Worm (Caenorhabditis elegans): ENCODE results near the gene pqn-75.

pqn-75 gene

ce11 chrIV:4072027-4072426, at the start of gene pqn-75:
Gene pqn-75, plus strand, starts transcription at chrIV:4072327.
- TF ChIP-seq hmg-1.2 (GFP tag; IDR thresholded peaks at IDR 0.05) (no peak), F55B11.4 (tag; optimal IDR thresholded peaks at IDR 0.05; ENCODE audit: borderline replicate concordance, insufficient read depth) (no peak), hmg-20 (GFP tag; IDR thresholded peaks at IDR 0.05) (no peak), bed-1 (GFP tag; IDR thresholded peaks at IDR 0.05) (no peak), attf-3 (GFP tag; conservative IDR thresholded peaks at IDR 0.05) (no peak), tlf-1 (GFP tag; optimal IDR thresholded peaks at IDR 0.05) (no peak), hlh-26 (GFP tag; conservative IDR thresholded peaks at IDR 0.05) (no peak), akir-1 (GFP tag; optimal IDR thresholded peaks at IDR 0.05) (no peak), sea-2 (GFP tag; IDR thresholded peaks at IDR 0.05) (no peak), Y56A3A.18 (GFP tag; IDR thresholded peaks at IDR 0.05) (no peak), B0336.3 (GFP tag; IDR thresholded peaks at IDR 0.05) (no peak), die-1 (tag; optimal IDR thresholded peaks at IDR 0.05) (no peak), hlh-12 (tag; optimal IDR thresholded peaks at IDR 0.05) (no peak), lag-1 (GFP tag; IDR thresholded peaks at IDR 0.05) (no peak), T07F8.4 (tag; optimal IDR thresholded peaks at IDR 0.05) (no peak), B0261.1 (tag; optimal IDR thresholded peaks at IDR 0.05) (no peak), tbp1 (GFP tag; optimal IDR thresholded peaks at IDR 0.05) (no peak), ZK185.1 (tag; optimal IDR thresholded peaks at IDR 0.05; ENCODE audit: poor library complexity, severe bottlenecking) (no peak)

- peak; percentile 32 for TF ChIP-seq F22D6.2 (tag; optimal IDR thresholded peaks at IDR 0.05)
- TF ChIP-seq K11D2.4 (GFP tag; IDR thresholded peaks at IDR 0.05), result peak; percentile 92
- TF ChIP-seq ceh-27 (GFP tag; optimal IDR thresholded peaks at IDR 0.05), result peak; percentile 65
- no peak for TF ChIP-seq Y53G8AR.9 (GFP tag; conservative IDR thresholded peaks at IDR 0.05)
- TF ChIP-seq nhr-27 (tag; optimal IDR thresholded peaks at IDR 0.05), result no peak
- peak; percentile 65 for TF ChIP-seq ztf-26 (tag; optimal IDR thresholded peaks at IDR 0.05)
- no peak for TF ChIP-seq let-526 (GFP tag; IDR thresholded peaks at IDR 0.05)
- TF ChIP-seq snpc-3.4 (tag; optimal IDR thresholded peaks at IDR 0.05), result no peak
- TF ChIP-seq somi-1 (GFP tag; optimal IDR thresholded peaks at IDR 0.05), result peak; percentile 87
- peak; percentile 6 for TF ChIP-seq F52B5.7 (tag; optimal IDR thresholded peaks at IDR 0.05)
- no peak for TF ChIP-seq F57A8.1 (GFP tag; optimal IDR thresholded peaks at IDR 0.05)
- TF ChIP-seq mes-4 (tag; optimal IDR thresholded peaks at IDR 0.05), result no peak
- no peak for TF ChIP-seq Y79H2A.3 (GFP tag; conservative IDR thresholded peaks at IDR 0.05)
- peak; percentile 40 for TF ChIP-seq tbp1 (GFP tag; optimal IDR thresholded peaks at IDR 0.05)
- peak; percentile 46 for TF ChIP-seq mcd-1 (GFP tag; IDR thresholded peaks at IDR 0.05)
- TF ChIP-seq cebp-1 (GFP tag; IDR thresholded peaks at IDR 0.05), result no peak
- TF ChIP-seq cebp-1 (tag; optimal IDR thresholded peaks at IDR 0.05), result peak; percentile 79
- TF ChIP-seq Y53F4B.3 (GFP tag; IDR thresholded peaks at IDR 0.05), result no peak
- peak; percentile 95 for TF ChIP-seq zfh-2 (GFP tag; conservative IDR thresholded peaks at IDR 0.05)
- peak; percentile 33 for TF ChIP-seq lin-54 (GFP tag; optimal IDR thresholded peaks at IDR 0.05)
- TF ChIP-seq egl-44 (GFP tag; IDR thresholded peaks at IDR 0.05), result 0 out of 2 replicates have a peak, but pooled peaks have one; percentile 38
- TF ChIP-seq lsy-27 (tag; optimal IDR thresholded peaks at IDR 0.05; ENCODE audit: borderline replicate concordance, insufficient read depth), result no peak
- TF ChIP-seq mel-28 (tag; optimal IDR thresholded peaks at IDR 0.05; ENCODE audit: borderline replicate concordance), result no peak
- no peak for TF ChIP-seq F33H1.4 (GFP tag; IDR thresholded peaks at IDR 0.05)
- no peak for TF ChIP-seq Y67H2A.10 (GFP tag; conservative IDR thresholded peaks at IDR 0.05)
- TF ChIP-seq nfyb-1 (GFP tag; IDR thresholded peaks at IDR 0.05), result peak; percentile 52
- TF ChIP-seq ceh-58 (GFP tag; IDR thresholded peaks at IDR 0.05), result no peak
- peak; percentile 46 for TF ChIP-seq pha-4 (tag; optimal IDR thresholded peaks at IDR 0.05)
- TF ChIP-seq Y56A3A.18 (GFP tag; IDR thresholded peaks at IDR 0.05), result no peak
- TF ChIP-seq K12H6.12 (tag; optimal IDR thresholded peaks at IDR 0.05), result peak; percentile 51
- TF ChIP-seq lin-26 (GFP tag; IDR thresholded peaks at IDR 0.05), result peak; percentile 38; the same call in 1 of the 2 replicates
These were observed 47.7 kb upstream of the pqn-75 start for ce11 chrIV:4024159-4025004.

Measured in whole organism, young adult.